Worm (Caenorhabditis elegans) whole organism, midembryonic: Measurements from ENCODE around the gene K10C2.7.

ENCODE experiments used
- T22C8.4 ChIP-seq: fragments of 200-800 bp; sonication (Bioruptor generic); IDR thresholded peaks from 2 replicates; pipeline ENCODE4 v1.3.6; 2022; ENCODE audit warnings: missing genetic modification characterization, missing compliant biosample characterization
- cog-1 ChIP-seq: sonication (generic microtip); optimal IDR thresholded peaks from 2 replicates; lab custom pipeline; 2016; ENCODE audit warnings: missing genetic modification characterization, missing compliant biosample characterization
- klf-2 ChIP-seq: fragments of 200-800 bp; sonication (Bioruptor generic); conservative IDR thresholded peaks from 2 replicates; pipeline ENCODE4 v1.3.6; 2022; ENCODE audit warnings: missing genetic modification reagents, missing genetic modification characterization, missing compliant biosample characterization
- tab-1 ChIP-seq: fragments of 200-800 bp; sonication (Bioruptor generic); IDR thresholded peaks from 2 replicates; pipeline ENCODE4 v1.3.6; 2022; ENCODE audit warnings: missing genetic modification characterization, missing compliant biosample characterization
- ztf-23 ChIP-seq: fragments of 200-800 bp; sonication (Bioruptor generic); IDR thresholded peaks from 2 replicates; pipeline ENCODE4 v1.3.6; 2022; ENCODE audit warnings: missing genetic modification reagents, missing genetic modification characterization, missing compliant biosample characterization

- TF ChIP-seq ztf-23 (GFP tag; lab: Robert Waterston, UW) (no peak), klf-2 (GFP tag; lab: Robert Waterston, UW) (no peak), T22C8.4 (GFP tag; lab: Robert Waterston, UW) (no peak), tab-1 (no peak), cog-1 (no peak)
Measured at ce11 chrX:6408286-6408685, 35.0 kb downstream of the K10C2.7 start.
